Worm (Caenorhabditis elegans) whole organism, late embryonic: ENCODE results near the gene F35C5.1.
A peak's percentile ranks its signal among the peaks of the same experiment; 100 is the strongest.

Source experiments
- C08G9.2 ChIP-seq: sonication (generic microtip); optimal IDR thresholded peaks from 2 replicates; lab custom pipeline; 2016; ENCODE audit warnings: mild to moderate bottlenecking, missing genetic modification characterization, moderate library complexity, missing compliant biosample characterization
- K02D7.2 ChIP-seq: sonication (generic microtip); optimal IDR thresholded peaks from 2 replicates; lab custom pipeline; 2017; ENCODE audit warnings: mild to moderate bottlenecking, missing genetic modification characterization, missing compliant biosample characterization
- K09A11.1 ChIP-seq: sonication (generic microtip); optimal IDR thresholded peaks from 2 replicates; lab custom pipeline; 2017; ENCODE audit warnings: antibody characterized with exemption, mild to moderate bottlenecking, missing genetic modification characterization, missing compliant biosample characterization; ENCODE audit not compliant: insufficient read depth
- T23F11.4 ChIP-seq: fragments of 200-800 bp; sonication (Bioruptor generic); optimal IDR thresholded peaks from 2 replicates; lab custom pipeline; 2018; ENCODE audit warnings: mild to moderate bottlenecking, missing genetic modification characterization, missing compliant biosample characterization
- Y22D7AL.16 ChIP-seq: sonication (generic microtip); optimal IDR thresholded peaks from 2 replicates; lab custom pipeline; 2016; ENCODE audit warnings: missing genetic modification characterization, missing compliant biosample characterization
- ahr-1 ChIP-seq: sonication (generic microtip); optimal IDR thresholded peaks from 2 replicates; lab custom pipeline; 2016; ENCODE audit warnings: missing genetic modification characterization, missing compliant biosample characterization
- ceh-14 ChIP-seq: sonication (generic microtip); optimal IDR thresholded peaks from 2 replicates; lab custom pipeline; 2016; ENCODE audit warnings: missing genotype, missing genetic modification characterization, missing compliant biosample characterization
- ceh-18 ChIP-seq: sonication (generic microtip); optimal IDR thresholded peaks from 2 replicates; lab custom pipeline; 2016; ENCODE audit warnings: missing genetic modification characterization, missing compliant biosample characterization
- ceh-19 ChIP-seq: fragments of 200-800 bp; sonication (Bioruptor generic); optimal IDR thresholded peaks from 2 replicates; lab custom pipeline; 2018; ENCODE audit warnings: mild to moderate bottlenecking, missing genetic modification characterization, missing compliant biosample characterization
- ceh-31 ChIP-seq: sonication (generic microtip); optimal IDR thresholded peaks from 2 replicates; lab custom pipeline; 2016; ENCODE audit warnings: missing genetic modification characterization, missing compliant biosample characterization
- ceh-34 ChIP-seq: sonication (generic microtip); optimal IDR thresholded peaks from 2 replicates; lab custom pipeline; 2016; ENCODE audit warnings: mild to moderate bottlenecking, missing genetic modification characterization, missing compliant biosample characterization
- ceh-9 ChIP-seq: sonication (generic microtip); optimal IDR thresholded peaks from 2 replicates; lab custom pipeline; 2016; ENCODE audit warnings: mild to moderate bottlenecking, missing genetic modification characterization, inconsistent platforms, missing compliant biosample characterization
- dmd-4 ChIP-seq: sonication (generic microtip); optimal IDR thresholded peaks from 2 replicates; lab custom pipeline; 2016; ENCODE audit warnings: borderline replicate concordance, missing genetic modification characterization, missing compliant biosample characterization
- dve-1 ChIP-seq: sonication (generic microtip); optimal IDR thresholded peaks from 2 replicates; lab custom pipeline; 2017; ENCODE audit warnings: antibody characterized with exemption, mild to moderate bottlenecking, missing genetic modification characterization, missing compliant biosample characterization
- elt-2 ChIP-seq: sonication (generic microtip); optimal IDR thresholded peaks from 2 replicates; lab custom pipeline; 2016; ENCODE audit warnings: missing genetic modification reagents, missing genetic modification characterization, missing compliant biosample characterization
- eyg-1 ChIP-seq: sonication (generic microtip); optimal IDR thresholded peaks from 2 replicates; lab custom pipeline; 2016; ENCODE audit warnings: missing genotype, missing genetic modification characterization, missing compliant biosample characterization
- fax-1 ChIP-seq: sonication (generic microtip); optimal IDR thresholded peaks from 2 replicates; lab custom pipeline; 2016; ENCODE audit warnings: missing genotype, missing genetic modification characterization, missing compliant biosample characterization
- gmeb-2 ChIP-seq: sonication (generic microtip); optimal IDR thresholded peaks from 2 replicates; lab custom pipeline; 2016; ENCODE audit warnings: missing genetic modification characterization, inconsistent platforms, missing compliant biosample characterization
- hlh-15 ChIP-seq: sonication (generic microtip); optimal IDR thresholded peaks from 2 replicates; lab custom pipeline; 2016; ENCODE audit warnings: missing genetic modification characterization, missing compliant biosample characterization
- hlh-30 ChIP-seq: sonication (generic microtip); optimal IDR thresholded peaks from 2 replicates; lab custom pipeline; 2017; ENCODE audit warnings: antibody characterized with exemption, missing genetic modification characterization, missing compliant biosample characterization; ENCODE audit not compliant: insufficient read depth
- hlh-8 ChIP-seq: sonication (generic microtip); optimal IDR thresholded peaks from 2 replicates; lab custom pipeline; 2016; ENCODE audit warnings: missing genotype, missing genetic modification characterization, missing compliant biosample characterization
- lim-6 ChIP-seq: sonication (generic microtip); optimal IDR thresholded peaks from 2 replicates; lab custom pipeline; 2016; ENCODE audit warnings: missing genetic modification characterization, missing compliant biosample characterization
- nfya-1 ChIP-seq: sonication (generic microtip); optimal IDR thresholded peaks from 2 replicates; lab custom pipeline; 2017; ENCODE audit warnings: missing genetic modification characterization, mild to moderate bottlenecking, missing compliant biosample characterization, antibody characterized with exemption, moderate library complexity
- nhr-11 ChIP-seq: fragments of 150-350 bp; optimal IDR thresholded peaks from 2 replicates; lab custom pipeline; 2014; ENCODE audit warnings: missing biosample characterization, missing genetic modification characterization
- nhr-232 ChIP-seq: sonication (generic microtip); optimal IDR thresholded peaks from 2 replicates; lab custom pipeline; 2016; ENCODE audit warnings: missing genetic modification characterization, missing compliant biosample characterization
- npax-4 ChIP-seq: sonication (generic microtip); optimal IDR thresholded peaks from 2 replicates; lab custom pipeline; 2016; ENCODE audit warnings: missing genetic modification characterization, missing compliant biosample characterization
- odd-2 ChIP-seq: sonication (generic microtip); optimal IDR thresholded peaks from 2 replicates; lab custom pipeline; 2017; ENCODE audit warnings: antibody characterized with exemption, mild to moderate bottlenecking, missing genetic modification characterization, missing compliant biosample characterization
- pag-3 ChIP-seq: sonication (generic microtip); optimal IDR thresholded peaks from 2 replicates; lab custom pipeline; 2016; ENCODE audit warnings: missing compliant biosample characterization, missing genetic modification characterization, borderline replicate concordance
- pat-9 ChIP-seq: fragments of 200-800 bp; sonication (Bioruptor generic); optimal IDR thresholded peaks from 2 replicates; lab custom pipeline; 2018; ENCODE audit warnings: mild to moderate bottlenecking, missing genetic modification characterization, moderate library complexity, missing compliant biosample characterization
- pax-1 ChIP-seq: fragments of 150-350 bp; optimal IDR thresholded peaks from 2 replicates; lab custom pipeline; 2014; ENCODE audit warnings: missing biosample characterization, missing genetic modification characterization
- pha-4 ChIP-seq: fragments of 150-350 bp; optimal IDR thresholded peaks from 2 replicates; lab custom pipeline; 2018; ENCODE audit warnings: missing biosample characterization, missing genetic modification reagents, missing genetic modification characterization
- ref-2 ChIP-seq: sonication (generic microtip); optimal IDR thresholded peaks from 2 replicates; lab custom pipeline; 2016; ENCODE audit warnings: missing genetic modification characterization, missing compliant biosample characterization
- rnt-1 ChIP-seq: sonication (generic microtip); optimal IDR thresholded peaks from 2 replicates; lab custom pipeline; 2016; ENCODE audit warnings: missing genetic modification characterization, missing compliant biosample characterization
- tbx-7 ChIP-seq: sonication (generic microtip); optimal IDR thresholded peaks from 2 replicates; lab custom pipeline; 2016; ENCODE audit warnings: missing genotype, missing genetic modification characterization, missing compliant biosample characterization
- ttx-3 ChIP-seq: sonication (generic microtip); optimal IDR thresholded peaks from 2 replicates; lab custom pipeline; 2016; ENCODE audit warnings: missing genetic modification reagents, missing genetic modification characterization, missing compliant biosample characterization
- unc-86 ChIP-seq: sonication (generic microtip); optimal IDR thresholded peaks from 2 replicates; lab custom pipeline; 2016; ENCODE audit warnings: missing genetic modification characterization, missing compliant biosample characterization
- zip-5 ChIP-seq: sonication (generic microtip); optimal IDR thresholded peaks from 2 replicates; lab custom pipeline; 2016; ENCODE audit warnings: missing genetic modification characterization, missing compliant biosample characterization
- ztf-16 ChIP-seq: sonication (generic microtip); optimal IDR thresholded peaks from 2 replicates; lab custom pipeline; 2017; ENCODE audit warnings: missing genetic modification characterization, missing compliant biosample characterization

The F35C5.1 gene

DNA sequence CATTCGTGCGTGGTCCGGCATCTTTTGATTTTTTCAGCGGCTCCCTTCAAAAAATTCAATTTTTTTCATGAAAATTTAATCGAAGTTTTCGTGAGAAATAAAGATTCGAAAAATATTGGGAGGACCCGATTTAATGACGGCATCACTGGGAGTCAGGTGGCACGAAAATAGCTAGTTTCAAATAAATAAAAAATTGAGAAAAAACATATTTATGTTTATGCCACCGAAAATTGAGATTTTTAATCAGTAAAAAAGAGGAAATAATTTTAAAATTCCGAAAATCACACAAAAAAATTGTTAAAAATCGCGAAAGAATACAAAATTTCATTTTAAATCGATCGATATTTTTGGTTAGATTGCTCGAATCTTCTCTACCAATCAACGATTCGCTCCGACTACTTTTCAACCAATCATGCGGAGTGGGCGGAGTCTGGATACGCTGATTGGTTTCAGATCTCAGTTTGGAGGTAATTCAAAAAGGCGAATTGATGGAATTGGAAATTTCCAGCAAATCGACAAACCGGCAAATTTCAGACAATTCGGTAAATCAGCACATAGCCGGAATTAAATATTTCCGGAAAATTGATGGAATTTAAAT, 2.4 kb upstream of the F35C5.1 start, which contains the start of gene gsy-1:
Gene gsy-1, minus strand, starts transcription at position 51 of the 598 bp plus-strand sequence.
- TF ChIP-seq C08G9.2 (no peak), nfya-1 (tag; lab: Kevin White, UChicago) (peak; percentile 67)

DNA sequence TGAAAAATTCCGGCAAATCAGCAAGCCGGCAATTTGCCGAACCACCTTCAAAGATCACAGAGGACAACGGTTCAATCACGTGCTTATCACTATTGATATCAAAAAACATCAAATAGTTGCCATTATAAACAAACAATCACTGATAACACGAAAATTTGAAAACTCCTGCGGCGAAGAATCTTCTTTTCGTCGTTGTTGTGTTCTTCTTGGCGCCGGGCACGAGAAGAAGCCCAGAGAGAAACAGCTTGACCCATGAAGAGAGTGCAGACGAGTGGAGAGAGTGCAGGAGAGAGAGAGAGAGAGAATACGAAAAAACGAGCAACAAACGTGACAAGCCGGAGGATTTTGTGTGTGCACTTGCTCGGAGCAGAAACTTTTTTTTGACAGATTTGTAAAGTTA, 1.9 kb upstream of the F35C5.1 start:
- TF ChIP-seq ceh-18 (tag; lab: Kevin White, UChicago) (peak; percentile 37), ceh-19 (GFP tag; lab: Kevin White, UChicago) (no peak), odd-2 (tag; lab: Kevin White, UChicago) (no peak), hlh-30 (peak; percentile 21), elt-2 (peak; percentile 36)
- TF ChIP-seq, all 69 proteins: peak for 3

DNA sequence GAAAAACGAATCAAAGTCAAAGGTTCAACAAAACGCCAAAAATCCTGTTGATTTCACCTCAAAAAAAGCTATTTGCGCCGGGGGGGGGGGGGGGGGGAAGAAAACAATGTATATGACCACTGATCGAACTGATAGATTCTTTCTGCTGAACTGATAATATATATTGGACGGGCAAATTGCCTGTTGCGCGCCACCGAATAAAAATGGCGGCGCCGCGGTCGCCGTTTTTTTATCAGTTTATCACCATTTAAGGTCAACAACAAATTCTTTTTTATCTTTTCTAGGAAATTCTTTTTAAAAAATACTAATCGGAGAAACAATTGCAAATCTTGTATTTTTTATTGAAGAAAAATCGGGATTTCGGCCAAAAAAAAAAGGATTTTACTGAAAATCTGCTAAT, 846 bp upstream of the F35C5.1 start:
- no peak for TF ChIP-seq K02D7.2 (tag; lab: Kevin White, UChicago)
- no peak for TF ChIP-seq ceh-9
- no peak for TF ChIP-seq ceh-14
- TF ChIP-seq nhr-11 = no peak
- no peak for TF ChIP-seq ref-2 (tag; lab: Kevin White, UChicago)
- TF ChIP-seq hlh-15 (tag; lab: Kevin White, UChicago) = no peak
- TF ChIP-seq gmeb-2 (tag; lab: Kevin White, UChicago) = no peak
- TF ChIP-seq T23F11.4 (GFP tag; lab: Kevin White, UChicago) = no peak
- TF ChIP-seq hlh-8 (tag; lab: Kevin White, UChicago) = no peak
- no peak for TF ChIP-seq lim-6 (tag; lab: Kevin White, UChicago)
- no peak for TF ChIP-seq Y22D7AL.16 (tag; lab: Kevin White, UChicago)
- TF ChIP-seq fax-1 (tag; lab: Kevin White, UChicago) = no peak
- no peak for TF ChIP-seq nhr-232 (tag; lab: Kevin White, UChicago)
- TF ChIP-seq ztf-16 (tag; lab: Kevin White, UChicago) = no peak
- no peak for TF ChIP-seq ttx-3 (tag; lab: Kevin White, UChicago)
- no peak for TF ChIP-seq nfya-1 (tag; lab: Kevin White, UChicago)
- TF ChIP-seq dve-1 = no peak
- no peak for TF ChIP-seq ceh-34
- no peak for TF ChIP-seq C08G9.2
- no peak for TF ChIP-seq npax-4 (tag; lab: Kevin White, UChicago)

DNA sequence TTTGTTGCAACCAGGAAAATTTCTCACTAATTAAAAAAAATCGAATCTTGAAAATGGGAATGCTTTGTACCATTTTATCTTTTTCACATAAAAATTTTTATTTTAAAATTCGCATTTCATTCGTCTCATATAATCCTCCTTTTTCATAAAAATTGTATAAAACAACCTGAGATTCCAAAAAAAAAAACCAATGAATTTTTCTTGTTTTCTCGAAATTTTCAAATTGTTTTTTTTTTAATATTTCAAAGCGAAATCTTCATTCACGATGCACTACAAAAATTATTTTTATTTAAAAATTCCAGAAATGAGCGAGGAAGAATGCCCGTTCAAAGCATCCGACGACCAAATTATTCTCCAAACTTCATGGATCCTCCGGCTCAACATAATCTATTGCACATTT, 4.4 kb downstream of the F35C5.1 start, which contains the start of gene sra-14:
Gene sra-14, plus strand, starts transcription at position 301 of the 400 bp plus-strand sequence.
- no peak for TF ChIP-seq pag-3 (tag; lab: Kevin White, UChicago)
- TF ChIP-seq rnt-1 (tag; lab: Kevin White, UChicago) = no peak

DNA sequence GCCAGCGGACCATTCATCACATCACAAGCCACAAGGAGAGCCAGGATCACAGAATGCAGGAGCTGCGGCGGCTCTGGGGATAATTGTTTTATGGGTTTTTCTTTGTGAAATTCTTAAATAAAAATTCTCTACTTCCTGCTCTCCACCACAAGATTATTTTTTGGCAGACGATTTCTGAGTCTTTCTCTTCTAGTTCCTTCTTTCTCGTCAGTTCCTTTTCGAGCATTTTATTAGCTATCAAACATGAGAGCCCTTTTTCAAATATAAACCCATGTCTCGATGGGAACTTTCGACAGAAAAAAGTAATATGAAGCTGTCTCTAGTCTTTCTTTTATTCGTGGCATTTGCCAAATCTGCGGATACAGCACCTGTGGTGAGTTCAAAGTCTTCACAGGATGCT, 7.9 kb downstream of the F35C5.1 start, which contains the start of gene F35C5.3:
Gene F35C5.3, plus strand, starts transcription at position 301 of the 400 bp plus-strand sequence.
- TF ChIP-seq nfya-1 (tag; lab: Kevin White, UChicago) (no peak), ahr-1 (tag; lab: Kevin White, UChicago) (no peak), pax-1 (tag; lab: Kevin White, UChicago) (no peak), pat-9 (tag; lab: Kevin White, UChicago) (no peak), pha-4 (tag; lab: Kevin White, UChicago) (no peak), dmd-4 (tag; lab: Kevin White, UChicago) (no peak), zip-5 (tag; lab: Kevin White, UChicago) (no peak), K09A11.1 (tag; lab: Kevin White, UChicago) (no peak), nhr-11 (no peak), ceh-14 (no peak), tbx-7 (no peak), ceh-31 (no peak), elt-2 (no peak), eyg-1 (tag; lab: Kevin White, UChicago) (no peak), unc-86 (tag; lab: Kevin White, UChicago) (no peak), hlh-30 (no peak), ceh-9 (no peak), odd-2 (tag; lab: Kevin White, UChicago) (no peak)
